Worm (Caenorhabditis elegans) whole organism, early embryonic: ENCODE data around the gene F36F12.2.

Source experiments
- F13C5.2 ChIP-seq: sonication (generic microtip); optimal IDR thresholded peaks from 2 replicates; lab custom pipeline; 2017; ENCODE audit warnings: mild to moderate bottlenecking, missing genetic modification characterization, inconsistent platforms, missing compliant biosample characterization
- aly-1 ChIP-seq: sonication (generic microtip); optimal IDR thresholded peaks from 2 replicates; lab custom pipeline; 2016; ENCODE audit warnings: missing genetic modification characterization, missing compliant biosample characterization
- ama-1 ChIP-seq: fragments of 150-350 bp; optimal IDR thresholded peaks from 2 replicates; lab custom pipeline; 2014
- ets-7 ChIP-seq: sonication (generic microtip); optimal IDR thresholded peaks from 2 replicates; lab custom pipeline; 2016; ENCODE audit warnings: missing genotype, missing genetic modification characterization, missing compliant biosample characterization
- hmbx-1 ChIP-seq: sonication (generic microtip); optimal IDR thresholded peaks from 2 replicates; lab custom pipeline; 2016; ENCODE audit warnings: mild to moderate bottlenecking, missing genetic modification characterization, missing compliant biosample characterization
- hmg-4 ChIP-seq: fragments of 200-800 bp; sonication (Bioruptor generic); optimal IDR thresholded peaks from 2 replicates; lab custom pipeline; 2018; ENCODE audit warnings: mild to moderate bottlenecking, missing genetic modification characterization, missing compliant biosample characterization
- pes-1 ChIP-seq: fragments of 200-800 bp; sonication (Bioruptor generic); IDR thresholded peaks from 2 replicates; pipeline ENCODE4 v1.3.6; 2022; ENCODE audit warnings: missing genetic modification reagents, missing genetic modification characterization, missing compliant biosample characterization
- scrt-1 ChIP-seq: fragments of 200-800 bp; sonication (Bioruptor generic); IDR thresholded peaks from 2 replicates; pipeline ENCODE4 v1.3.6; 2022; ENCODE audit warnings: missing genetic modification characterization, missing compliant biosample characterization
- tbx-11 ChIP-seq: fragments of 200-800 bp; sonication (Bioruptor generic); IDR thresholded peaks from 2 replicates; pipeline ENCODE4 v1.3.6; 2022; ENCODE audit warnings: missing genetic modification characterization, missing compliant biosample characterization
- tra-4 ChIP-seq: sonication (generic microtip); optimal IDR thresholded peaks from 2 replicates; lab custom pipeline; 2017; ENCODE audit warnings: missing genetic modification characterization, missing compliant biosample characterization

DNA sequence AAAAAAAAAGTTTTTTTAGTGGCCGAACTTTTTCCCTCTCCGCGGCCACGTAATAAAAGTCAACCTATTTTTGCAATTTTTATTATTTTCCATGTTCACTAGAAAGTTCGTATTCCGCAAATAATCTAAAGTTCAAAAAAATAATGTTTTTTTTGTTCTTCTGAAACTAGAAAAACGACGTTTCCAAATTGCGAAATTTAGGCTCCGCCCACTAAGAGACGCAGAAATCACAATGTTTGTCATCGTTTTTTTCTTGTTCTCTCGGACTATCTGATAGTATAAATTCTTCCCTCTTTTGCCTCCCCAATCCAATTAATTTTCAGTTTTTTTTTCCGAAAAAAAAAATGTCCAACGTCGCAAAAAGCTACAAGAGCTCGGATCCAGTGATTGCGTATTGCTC is 37.8 kb downstream of the F36F12.2 start, which contains the start of gene comt-3:
- no peak for TF ChIP-seq pes-1 (GFP tag; lab: Robert Waterston, UW)
- TF ChIP-seq aly-1, result no peak
- TF ChIP-seq tra-4, result no peak
- TF ChIP-seq scrt-1 (GFP tag; lab: Robert Waterston, UW), result no peak
- no peak for TF ChIP-seq ama-1 (lab: Kevin White, UChicago)
- no peak for TF ChIP-seq F13C5.2 (tag; lab: Kevin White, UChicago)
- TF ChIP-seq hmg-4 (GFP tag; lab: Kevin White, UChicago), result no peak
- no peak for TF ChIP-seq tbx-11 (GFP tag; lab: Robert Waterston, UW)
- TF ChIP-seq ets-7 (tag; lab: Kevin White, UChicago), result no peak
- no peak for TF ChIP-seq hmbx-1 (tag; lab: Kevin White, UChicago)
